Fruit fly (Drosophila melanogaster) whole organism, prepupa: Measurements from ENCODE around the gene CG8861.

Experiments
- Blimp-1 ChIP-seq: fragments of 200-800 bp; sonication (Bioruptor generic); optimal IDR thresholded peaks from 3 replicates; lab custom pipeline; 2017; ENCODE audit warnings: missing biosample characterization, missing genetic modification characterization, mild to moderate bottlenecking, moderate library complexity, missing genetic modification reagents
- CG10631 ChIP-seq: fragments of 200-800 bp; sonication (Bioruptor generic); optimal IDR thresholded peaks from 2 replicates; lab custom pipeline; 2016; ENCODE audit warnings: missing biosample characterization, missing genetic modification characterization
- CG10669 ChIP-seq: fragments of 200-800 bp; sonication (Bioruptor generic); optimal IDR thresholded peaks from 3 replicates; lab custom pipeline; 2018; ENCODE audit warnings: missing biosample characterization, mild to moderate bottlenecking, missing genetic modification characterization, moderate library complexity
- CG11294 ChIP-seq: fragments of 200-800 bp; sonication (Bioruptor generic); IDR thresholded peaks from 2 replicates; pipeline ENCODE4 v1.3.6; 2022; ENCODE audit warnings: missing biosample characterization, missing genetic modification characterization
- CG11762 ChIP-seq: fragments of 200-800 bp; sonication (Bioruptor generic); optimal IDR thresholded peaks from 3 replicates; lab custom pipeline; 2016; ENCODE audit warnings: missing biosample characterization, missing genetic modification characterization; ENCODE audit not compliant: insufficient read depth
- CG11902 ChIP-seq: fragments of 200-800 bp; sonication (Bioruptor generic); optimal IDR thresholded peaks from 3 replicates; lab custom pipeline; 2016; ENCODE audit warnings: missing biosample characterization, missing genetic modification characterization
- CG15336 ChIP-seq: fragments of 200-800 bp; sonication (Bioruptor generic); IDR thresholded peaks from 2 replicates; pipeline ENCODE4 v1.3.6; 2022; ENCODE audit warnings: missing biosample characterization, missing genetic modification characterization
- CG1621 ChIP-seq: fragments of 200-800 bp; sonication (Bioruptor generic); optimal IDR thresholded peaks from 3 replicates; lab custom pipeline; 2018; ENCODE audit warnings: missing biosample characterization, mild to moderate bottlenecking, missing genetic modification characterization
- CG16779 ChIP-seq: fragments of 200-800 bp; sonication (Bioruptor generic); optimal IDR thresholded peaks from 3 replicates; lab custom pipeline; 2017; ENCODE audit warnings: missing biosample characterization, mild to moderate bottlenecking, missing genetic modification characterization
- CG32006 ChIP-seq: fragments of 200-800 bp; sonication (Bioruptor generic); optimal IDR thresholded peaks from 3 replicates; lab custom pipeline; 2017; ENCODE audit warnings: missing biosample characterization, mild to moderate bottlenecking, missing genetic modification characterization
- CG34406 ChIP-seq: fragments of 200-800 bp; sonication (Bioruptor generic); optimal IDR thresholded peaks from 3 replicates; lab custom pipeline; 2016; ENCODE audit warnings: missing biosample characterization, missing genetic modification characterization
- CG3919 ChIP-seq: fragments of 200-800 bp; sonication (Bioruptor generic); optimal IDR thresholded peaks from 3 replicates; lab custom pipeline; 2016; ENCODE audit warnings: missing biosample characterization, missing genetic modification characterization
- CG6163 ChIP-seq: fragments of 200-800 bp; sonication (Bioruptor generic); IDR thresholded peaks from 3 replicates; pipeline ENCODE4 v1.3.6; 2022; ENCODE audit warnings: missing biosample characterization, missing genetic modification characterization
- CG6276 ChIP-seq: fragments of 200-800 bp; sonication (Bioruptor generic); optimal IDR thresholded peaks from 2 replicates; lab custom pipeline; 2017; ENCODE audit warnings: missing biosample characterization, mild to moderate bottlenecking, missing genetic modification characterization
- CG6792 ChIP-seq: fragments of 200-800 bp; sonication (Bioruptor generic); optimal IDR thresholded peaks from 3 replicates; lab custom pipeline; 2016; ENCODE audit warnings: missing biosample characterization, missing genetic modification characterization
- CG6808 ChIP-seq: fragments of 200-800 bp; sonication (Bioruptor generic); optimal IDR thresholded peaks from 3 replicates; lab custom pipeline; 2017; ENCODE audit warnings: missing biosample characterization, missing genetic modification characterization, mild to moderate bottlenecking, moderate library complexity, missing genetic modification reagents
- CG6854 ChIP-seq: fragments of 200-800 bp; sonication (Bioruptor generic); optimal IDR thresholded peaks from 2 replicates; lab custom pipeline; 2017; ENCODE audit warnings: missing biosample characterization, mild to moderate bottlenecking, missing genetic modification characterization
- CG7368 ChIP-seq: fragments of 200-800 bp; sonication (Bioruptor generic); optimal IDR thresholded peaks from 3 replicates; lab custom pipeline; 2016; ENCODE audit warnings: missing biosample characterization, missing genetic modification characterization
- CG8119 ChIP-seq: fragments of 200-800 bp; sonication (Bioruptor generic); IDR thresholded peaks from 3 replicates; pipeline ENCODE4 v1.3.6; 2022; ENCODE audit warnings: missing biosample characterization, missing genetic modification characterization
- CG8319 ChIP-seq: fragments of 200-800 bp; sonication (Bioruptor generic); optimal IDR thresholded peaks from 3 replicates; lab custom pipeline; 2016; ENCODE audit warnings: missing biosample characterization, missing genetic modification characterization
- CG8632 ChIP-seq: fragments of 200-800 bp; sonication (Bioruptor generic); optimal IDR thresholded peaks from 3 replicates; lab custom pipeline; 2016; ENCODE audit warnings: missing biosample characterization, missing genetic modification characterization
- Eip75B ChIP-seq: fragments of 200-800 bp; sonication (Bioruptor generic); optimal IDR thresholded peaks from 3 replicates; lab custom pipeline; 2016; ENCODE audit warnings: missing biosample characterization, missing genetic modification characterization
- Eip78C ChIP-seq: fragments of 200-800 bp; sonication (Bioruptor generic); peaks from one replicate; lab custom pipeline; 2016; ENCODE audit warnings: missing biosample characterization, missing genetic modification characterization
- Eip93F ChIP-seq: fragments of 200-800 bp; sonication (Bioruptor generic); optimal IDR thresholded peaks from 2 replicates; lab custom pipeline; 2016; ENCODE audit warnings: missing biosample characterization, mild to moderate bottlenecking, missing genetic modification characterization
- Ets21C ChIP-seq: fragments of 200-800 bp; sonication (Bioruptor generic); optimal IDR thresholded peaks from 3 replicates; lab custom pipeline; 2016; ENCODE audit warnings: missing biosample characterization, missing genetic modification characterization
- Ets96B ChIP-seq: fragments of 200-800 bp; optimal IDR thresholded peaks from 2 replicates; lab custom pipeline; 2019; ENCODE audit warnings: missing biosample characterization, mild to moderate bottlenecking, missing genetic modification characterization, moderate library complexity
- Gug ChIP-seq: fragments of 200-800 bp; sonication (Bioruptor generic); IDR thresholded peaks from 2 replicates; pipeline ENCODE4 v1.3.6; 2022; ENCODE audit warnings: missing biosample characterization, missing genetic modification characterization
- Hr39 ChIP-seq: fragments of 200-800 bp; sonication (Bioruptor generic); optimal IDR thresholded peaks from 2 replicates; lab custom pipeline; 2016; ENCODE audit warnings: missing biosample characterization, missing genetic modification characterization
- Hr4 ChIP-seq: fragments of 200-800 bp; sonication (Bioruptor generic); optimal IDR thresholded peaks from 3 replicates; lab custom pipeline; 2016; ENCODE audit warnings: missing biosample characterization, missing genetic modification characterization
- Lpt ChIP-seq: fragments of 200-800 bp; sonication (Bioruptor generic); optimal IDR thresholded peaks from 3 replicates; lab custom pipeline; 2016; ENCODE audit warnings: missing biosample characterization, missing genetic modification characterization
- Met ChIP-seq: fragments of 200-800 bp; sonication (Bioruptor generic); optimal IDR thresholded peaks from 3 replicates; lab custom pipeline; 2016; ENCODE audit warnings: missing biosample characterization, missing genetic modification characterization
- OdsH ChIP-seq: fragments of 200-800 bp; sonication (Bioruptor generic); optimal IDR thresholded peaks from 3 replicates; lab custom pipeline; 2016; ENCODE audit warnings: missing biosample characterization, missing genetic modification characterization
- Smox ChIP-seq: fragments of 200-800 bp; sonication (Bioruptor generic); optimal IDR thresholded peaks from 3 replicates; lab custom pipeline; 2016; ENCODE audit warnings: missing biosample characterization, missing genetic modification characterization
- Sox102F ChIP-seq: fragments of 200-800 bp; sonication (Bioruptor generic); optimal IDR thresholded peaks from 2 replicates; lab custom pipeline; 2016; ENCODE audit warnings: missing biosample characterization, mild to moderate bottlenecking, missing genetic modification characterization
- Sox14 ChIP-seq: fragments of 200-800 bp; sonication (Bioruptor generic); optimal IDR thresholded peaks from 3 replicates; lab custom pipeline; 2016; ENCODE audit warnings: missing biosample characterization, missing genetic modification characterization
- Sox15 ChIP-seq: fragments of 200-800 bp; sonication (Bioruptor generic); optimal IDR thresholded peaks from 3 replicates; lab custom pipeline; 2016; ENCODE audit warnings: missing biosample characterization, missing genetic modification characterization
- achi ChIP-seq: fragments of 200-800 bp; sonication (Bioruptor generic); optimal IDR thresholded peaks from 3 replicates; lab custom pipeline; 2016; ENCODE audit warnings: missing biosample characterization, missing genetic modification characterization
- acj6 ChIP-seq: fragments of 200-800 bp; sonication (Bioruptor generic); optimal IDR thresholded peaks from 3 replicates; lab custom pipeline; 2016; ENCODE audit warnings: missing biosample characterization, missing genetic modification characterization
- dac ChIP-seq: fragments of 200-800 bp; sonication (Bioruptor generic); optimal IDR thresholded peaks from 2 replicates; lab custom pipeline; 2017; ENCODE audit warnings: missing biosample characterization, mild to moderate bottlenecking, missing genetic modification characterization
- dsx ChIP-seq: fragments of 200-800 bp; optimal IDR thresholded peaks from 3 replicates; lab custom pipeline; 2019; ENCODE audit warnings: missing biosample characterization, mild to moderate bottlenecking, missing genetic modification characterization, moderate library complexity; ENCODE audit not compliant: poor library complexity, severe bottlenecking
- eg ChIP-seq: fragments of 200-800 bp; sonication (Bioruptor generic); IDR thresholded peaks from 3 replicates; pipeline ENCODE4 v1.3.6; 2022; ENCODE audit warnings: missing biosample characterization, missing genetic modification characterization
- esn ChIP-seq: fragments of 200-800 bp; sonication (Bioruptor generic); optimal IDR thresholded peaks from 2 replicates; lab custom pipeline; 2016; ENCODE audit warnings: missing biosample characterization, mild to moderate bottlenecking, missing genetic modification characterization, moderate library complexity
- fd59A ChIP-seq: fragments of 200-800 bp; sonication (Bioruptor generic); optimal IDR thresholded peaks from 2 replicates; lab custom pipeline; 2017; ENCODE audit warnings: missing biosample characterization, mild to moderate bottlenecking, missing genetic modification characterization, missing genetic modification reagents
- fd85E ChIP-seq: fragments of 200-800 bp; sonication (Bioruptor generic); optimal IDR thresholded peaks from 3 replicates; lab custom pipeline; 2016; ENCODE audit warnings: missing biosample characterization, missing genetic modification characterization
- fkh ChIP-seq: fragments of 200-800 bp; sonication (Bioruptor generic); optimal IDR thresholded peaks from 3 replicates; lab custom pipeline; 2017; ENCODE audit warnings: missing biosample characterization, mild to moderate bottlenecking, missing genetic modification characterization, moderate library complexity
- lz ChIP-seq: fragments of 200-800 bp; sonication (Bioruptor generic); optimal IDR thresholded peaks from 3 replicates; lab custom pipeline; 2016; ENCODE audit warnings: missing biosample characterization, missing genetic modification characterization
- net ChIP-seq: fragments of 200-800 bp; sonication (Bioruptor generic); optimal IDR thresholded peaks from 3 replicates; lab custom pipeline; 2016; ENCODE audit warnings: missing biosample characterization, missing genetic modification characterization
- pdm3 ChIP-seq: fragments of 200-800 bp; sonication (Bioruptor generic); optimal IDR thresholded peaks from 3 replicates; lab custom pipeline; 2016; ENCODE audit warnings: missing biosample characterization, missing genetic modification characterization
- spab ChIP-seq: fragments of 200-800 bp; sonication (Bioruptor generic); optimal IDR thresholded peaks from 2 replicates; lab custom pipeline; 2017; ENCODE audit warnings: missing biosample characterization, mild to moderate bottlenecking, missing genetic modification characterization, missing genetic modification reagents
- ss ChIP-seq, 2 experiments: fragments of 200-800 bp; sonication (Bioruptor generic); optimal IDR thresholded peaks; 2 replicates in 1 of 2; 3 replicates in 1 of 2; lab custom pipeline; 2017 to 2018; ENCODE audit warnings: mild to moderate bottlenecking in 2 of 2, missing biosample characterization in 2 of 2, missing genetic modification characterization in 2 of 2, moderate library complexity in 1 of 2
- svp ChIP-seq: fragments of 200-800 bp; sonication (Bioruptor generic); peaks from one replicate; lab custom pipeline; 2016; ENCODE audit warnings: missing biosample characterization, missing genetic modification characterization
- topi ChIP-seq: fragments of 200-800 bp; sonication (Bioruptor generic); optimal IDR thresholded peaks from 3 replicates; lab custom pipeline; 2016; ENCODE audit warnings: missing biosample characterization, missing genetic modification characterization
- vri ChIP-seq: fragments of 200-800 bp; sonication (Bioruptor generic); optimal IDR thresholded peaks from 3 replicates; lab custom pipeline; 2016; ENCODE audit warnings: missing biosample characterization, mild to moderate bottlenecking, missing genetic modification characterization

CG8861 gene

dm6 chr3R:9353276-9353652 lies 25.0 kb upstream of the CG8861 start:
- TF ChIP-seq dsx (GFP tag; lab: Kevin White, UChicago) (peak; percentile 55), Met (GFP tag; lab: Kevin White, UChicago) (peak; percentile 88), Smox (GFP tag; lab: Kevin White, UChicago) (peak; percentile 87), CG10631 (GFP tag; lab: Kevin White, UChicago) (peak; percentile 87), CG6276 (peak; percentile 92), Hr39 (GFP tag; lab: Kevin White, UChicago) (peak; percentile 71), OdsH (GFP tag; lab: Kevin White, UChicago) (peak; percentile 90), ss (GFP tag; optimal IDR thresholded peaks at IDR 0.05; lab: Kevin White, UChicago) (peak; percentile 66 to 80), CG1621 (no peak), Blimp-1 (GFP tag; lab: Kevin White, UChicago) (peak; percentile 72), CG11902 (GFP tag; lab: Kevin White, UChicago) (peak; percentile 77), net (peak; percentile 85), CG34406 (peak; percentile 88), acj6 (GFP tag; lab: Kevin White, UChicago) (peak; percentile 90), Lpt (GFP tag; lab: Kevin White, UChicago) (peak; percentile 81), CG8119 (GFP tag; lab: Robert Waterston, UW) (no peak), CG11762 (GFP tag; lab: Kevin White, UChicago) (peak; percentile 88), CG10669 (GFP tag; lab: Kevin White, UChicago) (peak; percentile 85), vri (peak; percentile 41), Ets96B (peak; percentile 87), Sox15 (peak; percentile 64), topi (GFP tag; lab: Kevin White, UChicago) (peak; percentile 85), CG6163 (no peak), Hr4 (peak; percentile 89), lz (GFP tag; lab: Kevin White, UChicago) (peak; percentile 82), svp (GFP tag; lab: Kevin White, UChicago) (peak; percentile 90), fkh (GFP tag; lab: Kevin White, UChicago) (peak; percentile 4), CG6808 (peak; percentile 72), CG16779 (tag; lab: Kevin White, UChicago) (peak; percentile 80), Sox102F (peak; percentile 84), Sox14 (GFP tag; lab: Kevin White, UChicago) (peak; percentile 79), fd85E (GFP tag; lab: Kevin White, UChicago) (no peak), CG11294 (GFP tag; lab: Robert Waterston, UW) (no peak), CG8632 (GFP tag; lab: Kevin White, UChicago) (peak; percentile 89), fd59A (GFP tag; lab: Kevin White, UChicago) (peak; percentile 72), CG6854 (GFP tag; lab: Kevin White, UChicago) (peak; percentile 62), Ets21C (peak; percentile 48), dac (GFP tag; lab: Kevin White, UChicago) (peak; percentile 81), spab (GFP tag; lab: Kevin White, UChicago) (peak; percentile 81), Eip93F (GFP tag; lab: Kevin White, UChicago) (peak; percentile 90), CG8319 (GFP tag; lab: Kevin White, UChicago) (peak; percentile 75), CG6792 (GFP tag; lab: Kevin White, UChicago) (peak; percentile 87), CG32006 (GFP tag; lab: Kevin White, UChicago) (peak; percentile 96), achi (peak; percentile 88), Gug (GFP tag; lab: Robert Waterston, UW) (no peak), CG3919 (GFP tag; lab: Kevin White, UChicago) (peak; percentile 90), eg (GFP tag; lab: Robert Waterston, UW) (no peak), Eip78C (GFP tag; lab: Kevin White, UChicago) (peak; percentile 98), CG15336 (no peak), pdm3 (peak; percentile 81), esn (peak; percentile 91), Eip75B (GFP tag; lab: Kevin White, UChicago) (peak; percentile 78), CG7368 (GFP tag; lab: Kevin White, UChicago) (peak; percentile 77)
